Fruit fly (Drosophila melanogaster): ENCODE measurements around the gene Acp24A4.

The Acp24A4 gene

DNA sequence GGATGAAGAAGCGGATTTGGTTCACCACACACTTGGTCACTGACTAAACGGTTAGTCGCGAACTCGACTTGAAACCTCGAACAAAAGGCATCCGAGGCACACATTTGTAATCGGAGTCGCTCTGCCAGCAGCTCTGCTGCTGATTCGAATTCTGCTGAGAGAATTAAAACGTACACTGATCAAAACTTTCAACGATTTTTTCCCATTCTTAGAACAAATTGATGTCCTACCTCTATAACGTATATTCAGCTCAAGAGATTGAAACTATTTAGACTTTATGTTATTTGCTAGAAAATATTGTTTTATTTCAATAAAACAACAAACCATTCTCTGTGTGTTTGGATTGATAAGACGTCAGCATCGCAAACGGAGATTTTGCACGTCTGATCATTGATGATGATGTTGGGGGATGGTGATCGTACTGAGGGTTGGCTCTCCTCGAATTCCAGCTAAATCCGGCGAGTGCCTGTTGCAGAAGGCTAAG, 11.8 kb upstream of the Acp24A4 start, which contains the start of gene CG31778 (continued):
- TF ChIP-seq CG3995 (GFP tag; optimal IDR thresholded peaks at IDR 0.05) = no peak
- TF ChIP-seq Med (GFP tag) = peak; percentile 72
- TF ChIP-seq CG11695 (GFP tag; IDR thresholded peaks at IDR 0.05) = 0 out of 3 replicates have a peak, but pooled peaks have one; percentile 43
- peak; percentile 60 for TF ChIP-seq CG18599 (GFP tag; optimal IDR thresholded peaks at IDR 0.05)
- TF ChIP-seq sob (GFP tag; IDR thresholded peaks at IDR 0.05) = 0 out of 2 replicates have a peak, but pooled peaks have one; percentile 15
- TF ChIP-seq cwo (GFP tag; optimal IDR thresholded peaks at IDR 0.05) = peak; percentile 25
- peak; percentile 9 for TF ChIP-seq Dip3 (GFP tag; optimal IDR thresholded peaks at IDR 0.05)
- peak; percentile 12 for TF ChIP-seq Hmr (GFP tag; optimal IDR thresholded peaks at IDR 0.05)
- peak in 1 of 2 experiments; percentile 4 for TF ChIP-seq Hr51 (GFP tag; optimal IDR thresholded peaks at IDR 0.05)
- no peak for TF ChIP-seq sisA (GFP tag; IDR thresholded peaks at IDR 0.05)
- no peak for TF ChIP-seq BtbVII (GFP tag; optimal IDR thresholded peaks at IDR 0.05)
- no peak for TF ChIP-seq CG17361 (GFP tag; IDR thresholded peaks at IDR 0.05)
- TF ChIP-seq nau (GFP tag; optimal IDR thresholded peaks at IDR 0.05) = no peak
- peak; percentile 59 for TF ChIP-seq row (GFP tag; IDR thresholded peaks at IDR 0.05)
- TF ChIP-seq Rfx (GFP tag; IDR thresholded peaks at IDR 0.05) = peak; percentile 62
- TF ChIP-seq Atf6 (GFP tag; IDR thresholded peaks at IDR 0.05) = peak; percentile 44; the same call in 1 of the 2 replicates
- peak; percentile 5 for TF ChIP-seq CG15514 (GFP tag; optimal IDR thresholded peaks at IDR 0.05)
- TF ChIP-seq prd (optimal IDR thresholded peaks at IDR 0.05) = no peak
- 0 out of 3 replicates have a peak, but pooled peaks have one; percentile 11 for TF ChIP-seq prd (GFP tag; IDR thresholded peaks at IDR 0.05)
- peak; percentile 55 for TF ChIP-seq CG34376 (GFP tag; optimal IDR thresholded peaks at IDR 0.05)
- TF ChIP-seq ems (GFP tag; optimal IDR thresholded peaks at IDR 0.05) = no peak
- peak; percentile 12 for TF ChIP-seq Meics (GFP tag; optimal IDR thresholded peaks at IDR 0.05)
- peak; percentile 46 for TF ChIP-seq gem (tag; optimal IDR thresholded peaks at IDR 0.05)
- peak; percentile 22; the same call in 1 of the 2 replicates for TF ChIP-seq danr (GFP tag; IDR thresholded peaks at IDR 0.05)
- TF ChIP-seq H2.0 (GFP tag; IDR thresholded peaks at IDR 0.05) = 0 out of 2 replicates have a peak, but pooled peaks have one; percentile 19
- TF ChIP-seq lab (GFP tag; optimal IDR thresholded peaks at IDR 0.05) = peak; percentile 26
- TF ChIP-seq CG2120 (GFP tag; optimal IDR thresholded peaks at IDR 0.05) = peak; percentile 56
- peak; percentile 41 for TF ChIP-seq CG2678 (tag; optimal IDR thresholded peaks at IDR 0.05)
- TF ChIP-seq Fer1 (GFP tag; optimal IDR thresholded peaks at IDR 0.05) = peak; percentile 22
- TF ChIP-seq nom (GFP tag; optimal IDR thresholded peaks at IDR 0.05) = peak; percentile 68
- peak; percentile 30; the same call in 1 of the 2 replicates for TF ChIP-seq slbo (GFP tag; IDR thresholded peaks at IDR 0.05)
- TF ChIP-seq pan (optimal IDR thresholded peaks at IDR 0.05) = no peak
- no peak for TF ChIP-seq pan (GFP tag; optimal IDR thresholded peaks at IDR 0.05 in 1 of 2, IDR thresholded peaks at IDR 0.05 in 1 of 2)
- TF ChIP-seq PHDP (tag; optimal IDR thresholded peaks at IDR 0.05) = peak; percentile 25
- TF ChIP-seq CG12769 (tag; optimal IDR thresholded peaks at IDR 0.05) = peak; percentile 35
- no peak for TF ChIP-seq Hr3 (GFP tag; optimal IDR thresholded peaks at IDR 0.05)
- peak; percentile 47; the same call in 1 of the 2 replicates for TF ChIP-seq Adf1 (GFP tag; IDR thresholded peaks at IDR 0.05)

DNA sequence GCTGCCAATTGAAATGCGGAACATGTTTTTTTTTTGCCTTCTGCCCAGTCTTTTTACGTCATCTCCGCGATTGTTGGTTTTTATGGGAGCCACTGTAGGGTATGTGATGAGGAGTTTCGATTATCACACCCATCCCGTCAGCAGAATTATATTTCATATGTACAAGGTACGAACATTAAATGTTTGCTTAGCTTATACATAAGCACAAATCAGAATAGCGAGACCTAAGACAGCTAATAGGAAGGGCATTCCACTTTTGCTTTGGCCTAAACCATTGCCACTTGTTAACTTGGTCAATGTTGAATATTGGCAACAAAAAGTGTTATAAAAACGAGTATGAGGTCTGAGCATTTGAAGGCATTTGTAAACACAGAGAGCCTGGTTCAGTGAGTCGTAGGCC, 9.6 kb upstream of the Acp24A4 start, which contains the start of gene CG2816:
CG2816 (plus strand) TSS at position 400 of the 400 bp plus-strand sequence.
- TF ChIP-seq zf30C (GFP tag; optimal IDR thresholded peaks at IDR 0.05) (no peak), pho (GFP tag; optimal IDR thresholded peaks at IDR 0.05) (peak; percentile 88), CG16779 (GFP tag; IDR thresholded peaks at IDR 0.05) (no peak), Hr51 (GFP tag; optimal IDR thresholded peaks at IDR 0.05) (peak; percentile 60 to 68), fd102C (GFP tag; optimal IDR thresholded peaks at IDR 0.05) (no peak), CG34376 (GFP tag; optimal IDR thresholded peaks at IDR 0.05) (peak; percentile 13), gsb (GFP tag; IDR thresholded peaks at IDR 0.05) (0 out of 2 replicates have a peak, but pooled peaks have one; percentile 17), ftz-f1 (GFP tag; optimal IDR thresholded peaks at IDR 0.05) (peak; percentile 35), CG12219 (GFP tag; optimal IDR thresholded peaks at IDR 0.05) (peak; percentile 59), CG32772 (GFP tag; IDR thresholded peaks at IDR 0.05) (peak; percentile 45; the same call in 1 of the 2 replicates), lab (GFP tag; optimal IDR thresholded peaks at IDR 0.05) (peak; percentile 63), Pdp1 (GFP tag; optimal IDR thresholded peaks at IDR 0.05) (peak in 1 of 2 experiments; percentile 56), fd3F (GFP tag; optimal IDR thresholded peaks at IDR 0.05) (peak; percentile 45), CG2712 (tag; optimal IDR thresholded peaks at IDR 0.05) (no peak), scrt (GFP tag; optimal IDR thresholded peaks at IDR 0.05) (peak; percentile 28), CG17359 (tag; optimal IDR thresholded peaks at IDR 0.05) (peak; percentile 18), Adf1 (GFP tag; IDR thresholded peaks at IDR 0.05) (peak; percentile 63)

Data from whole organism, embryonic.